Fruit fly (Drosophila melanogaster): Measurements from ENCODE around the gene CG44194.

CG44194 gene

DNA sequence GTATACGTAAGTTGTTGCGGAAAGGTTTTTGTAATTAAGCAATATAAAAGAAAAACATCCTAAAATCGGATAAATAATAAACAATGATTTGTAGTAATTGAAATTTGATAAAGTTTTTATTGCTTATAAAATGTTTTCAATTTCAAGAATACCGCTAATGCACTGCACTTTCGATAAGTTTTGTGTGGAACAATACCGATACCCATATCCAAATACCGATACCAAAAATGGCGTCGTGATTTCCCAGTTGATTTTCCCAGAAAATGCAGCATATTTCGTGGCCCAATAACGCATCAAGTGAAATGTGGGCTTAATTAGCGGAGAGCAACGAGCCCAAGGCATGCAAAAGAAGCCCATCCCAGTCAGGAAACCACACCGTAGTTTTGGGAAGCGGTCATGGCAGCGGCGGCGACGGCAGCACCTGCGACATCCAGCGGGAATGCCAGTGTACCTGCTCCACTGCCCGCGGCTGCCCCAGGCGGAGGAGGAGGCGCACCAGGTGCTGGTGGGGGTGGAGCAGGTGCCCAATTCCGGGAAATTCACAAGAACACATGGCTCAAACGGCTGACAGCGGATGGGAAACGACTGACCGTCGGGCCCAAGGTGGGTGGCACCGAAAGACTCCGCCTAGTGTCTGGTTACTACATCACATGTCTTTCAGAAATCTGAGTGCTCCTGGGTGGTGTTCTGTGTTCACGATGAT is 11.5 kb downstream of the CG44194 start, which contains the start of gene CG31342 (continued):
- TF ChIP-seq pb (GFP tag; optimal IDR thresholded peaks at IDR 0.05) (no peak), run (tag; optimal IDR thresholded peaks at IDR 0.05) (no peak), YL-1 (GFP tag; optimal IDR thresholded peaks at IDR 0.05) (peak; percentile 88), CG18011 (GFP tag; optimal IDR thresholded peaks at IDR 0.05) (no peak), CG17802 (tag; optimal IDR thresholded peaks at IDR 0.05) (peak; percentile 98), MBD-R2 (GFP tag; IDR thresholded peaks at IDR 0.05) (peak; percentile 50; the same call in 1 of the 2 replicates), CG8290 (GFP tag; optimal IDR thresholded peaks at IDR 0.05) (no peak), CG8290 (tag; optimal IDR thresholded peaks at IDR 0.05) (no peak), CG6654 (GFP tag; optimal IDR thresholded peaks at IDR 0.05) (no peak), ftz-f1 (GFP tag; optimal IDR thresholded peaks at IDR 0.05) (no peak), toy (GFP tag; IDR thresholded peaks at IDR 0.05) (no peak), tx (GFP tag; optimal IDR thresholded peaks at IDR 0.05) (no peak), sd (tag; optimal IDR thresholded peaks at IDR 0.05) (no peak), Optix (GFP tag; IDR thresholded peaks at IDR 0.05) (no peak), CG4617 (GFP tag; optimal IDR thresholded peaks at IDR 0.05; ENCODE audit: borderline replicate concordance) (peak; percentile 93), unc-4 (GFP tag; IDR thresholded peaks at IDR 0.05; ENCODE audit: partially characterized antibody) (peak; percentile 71), pum (GFP tag; optimal IDR thresholded peaks at IDR 0.05) (no peak), Atf3 (GFP tag; optimal IDR thresholded peaks at IDR 0.05) (no peak), emc (GFP tag; optimal IDR thresholded peaks at IDR 0.05) (no peak), Nf-YC (tag; optimal IDR thresholded peaks at IDR 0.05) (no peak), HLH54F (GFP tag; optimal IDR thresholded peaks at IDR 0.05) (no peak), pfk (GFP tag; optimal IDR thresholded peaks at IDR 0.05) (no peak), repo (GFP tag; optimal IDR thresholded peaks at IDR 0.05) (no peak), CG2129 (GFP tag; IDR thresholded peaks at IDR 0.05; ENCODE audit: partially characterized antibody) (peak; percentile 30; the same call in 1 of the 2 replicates), CG4424 (GFP tag; optimal IDR thresholded peaks at IDR 0.05) (no peak), CG34224 (GFP tag; IDR thresholded peaks at IDR 0.05; ENCODE audit: partially characterized antibody) (peak; percentile 72), gfzf (GFP tag; optimal IDR thresholded peaks at IDR 0.05) (peak; percentile 30), gt (GFP tag; IDR thresholded peaks at IDR 0.05) (no peak), zf30C (GFP tag; optimal IDR thresholded peaks at IDR 0.05) (no peak), wor (GFP tag; IDR thresholded peaks at IDR 0.05) (no peak), CG43689 (GFP tag; IDR thresholded peaks at IDR 0.05) (no peak), pnt (GFP tag; optimal IDR thresholded peaks at IDR 0.05) (no peak), CG17186 (GFP tag; optimal IDR thresholded peaks at IDR 0.05) (no peak), Oli (tag; optimal IDR thresholded peaks at IDR 0.05) (no peak), esg (GFP tag; conservative IDR thresholded peaks at IDR 0.05) (no peak), HLH3B (GFP tag; IDR thresholded peaks at IDR 0.05) (no peak; the same call in 1 of the 2 replicates), lov (optimal IDR thresholded peaks at IDR 0.05) (no peak), lov (GFP tag; IDR thresholded peaks at IDR 0.05) (no peak), kni (GFP tag; optimal IDR thresholded peaks at IDR 0.05) (no peak), lola (GFP tag; optimal IDR thresholded peaks at IDR 0.05) (peak in 1 of 3 experiments; percentile 58), CG30431 (GFP tag; optimal IDR thresholded peaks at IDR 0.05) (no peak), Fer2 (tag; optimal IDR thresholded peaks at IDR 0.05) (no peak), ap (GFP tag; IDR thresholded peaks at IDR 0.05) (no peak), shn (GFP tag; optimal IDR thresholded peaks at IDR 0.05) (no peak), phol (tag; optimal IDR thresholded peaks at IDR 0.05) (peak; percentile 99), Asciz (GFP tag; optimal IDR thresholded peaks at IDR 0.05) (no peak), CG10366 (GFP tag; IDR thresholded peaks at IDR 0.05) (no peak), CrebB (tag; optimal IDR thresholded peaks at IDR 0.05) (peak; percentile 14), CG7271 (tag; optimal IDR thresholded peaks at IDR 0.05) (peak; percentile 50), ken (GFP tag; IDR thresholded peaks at IDR 0.05) (no peak), CG11085 (GFP tag; IDR thresholded peaks at IDR 0.05) (no peak)

All from whole organism, embryonic.